Worm (Caenorhabditis elegans): ENCODE results near the gene kqt-2.

DNA sequence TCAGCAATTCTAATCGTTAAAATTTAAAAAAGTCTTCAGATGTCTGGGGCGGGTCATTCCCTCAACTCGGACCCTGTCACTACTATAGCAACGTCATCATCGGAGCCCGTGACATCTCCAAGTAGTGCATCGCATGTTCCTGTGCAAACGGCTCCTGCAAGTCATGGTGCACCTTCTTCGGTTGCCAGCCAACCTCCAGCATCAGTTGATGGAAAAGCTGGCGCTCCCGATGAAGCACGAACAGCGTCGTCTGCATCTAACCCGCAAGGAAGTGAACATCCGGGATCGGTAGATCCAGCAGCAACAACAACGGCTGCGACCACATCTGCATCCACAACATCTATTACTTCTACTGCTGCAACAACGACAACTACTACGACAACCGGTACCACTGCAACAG lies 48.4 kb upstream of the kqt-2 start, which contains the start of gene R09F10.3:
- TF ChIP-seq nhr-25 (tag; optimal IDR thresholded peaks at IDR 0.05): no peak
- TF ChIP-seq nhr-77 (tag; optimal IDR thresholded peaks at IDR 0.05): no peak
- TF ChIP-seq ceh-16 (tag; optimal IDR thresholded peaks at IDR 0.05): no peak
- no peak for TF ChIP-seq dmd-4 (tag; optimal IDR thresholded peaks at IDR 0.05)
- TF ChIP-seq gmeb-1 (tag; optimal IDR thresholded peaks at IDR 0.05): no peak
- no peak for TF ChIP-seq unc-62 (GFP tag; optimal IDR thresholded peaks at IDR 0.05)
- TF ChIP-seq aly-2 (tag; optimal IDR thresholded peaks at IDR 0.05): no peak
- no peak for TF ChIP-seq snpc-4 (tag; optimal IDR thresholded peaks at IDR 0.05)
- no peak for TF ChIP-seq unc-55 (GFP tag; optimal IDR thresholded peaks at IDR 0.05)
- TF ChIP-seq fos-1 (tag; optimal IDR thresholded peaks at IDR 0.05): no peak
- TF ChIP-seq lin-39 (tag; optimal IDR thresholded peaks at IDR 0.05): no peak

All from whole organism, L2 larva.